Fruit fly (Drosophila melanogaster): Measurements from ENCODE around the gene CG12003.
A peak's percentile ranks its signal among the peaks of the same experiment; 100 is the strongest.

The CG12003 gene

DNA sequence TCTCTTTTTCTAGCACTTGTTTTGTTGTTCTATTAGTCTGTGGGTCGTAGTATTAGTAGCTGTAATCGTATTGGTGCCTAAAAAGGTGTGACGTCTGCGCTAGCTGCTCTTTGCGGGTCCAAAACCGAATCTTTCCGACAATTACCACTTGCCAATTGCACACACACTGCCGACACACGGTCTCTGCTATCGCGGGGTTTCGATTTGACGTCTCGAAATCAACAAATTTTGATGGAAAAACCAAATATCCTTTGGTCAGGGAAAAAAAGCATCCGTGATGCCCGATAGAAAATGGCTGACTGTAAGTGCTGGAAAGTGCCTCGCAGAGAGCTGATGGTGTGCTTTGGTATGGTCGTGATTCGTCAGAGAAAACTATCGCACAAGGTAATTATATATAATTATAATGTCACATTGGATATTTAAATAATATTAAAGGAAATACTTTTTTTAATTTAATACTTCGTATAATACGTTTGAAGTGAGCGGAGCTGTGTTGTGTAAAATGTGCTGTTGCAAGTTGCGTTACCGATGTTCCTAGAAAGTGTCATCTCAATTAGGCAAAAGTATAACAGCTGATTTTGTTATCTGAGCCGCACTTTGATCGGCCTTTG lies 6.9 kb upstream of the CG12003 start, which contains the start of the genes Pex10 and CG12099 (continued):
- TF ChIP-seq otp (GFP tag; IDR thresholded peaks at IDR 0.05) (peak; percentile 82), Camta (GFP tag; optimal IDR thresholded peaks at IDR 0.05) (peak; percentile 48), ro (GFP tag; IDR thresholded peaks at IDR 0.05) (peak; percentile 51), insv (GFP tag; optimal IDR thresholded peaks at IDR 0.05) (peak in 1 of 2 experiments; percentile 69), CG6791 (GFP tag; IDR thresholded peaks at IDR 0.05; ENCODE audit: partially characterized antibody) (peak; percentile 86), Hr39 (optimal IDR thresholded peaks at IDR 0.05) (no peak), CG1024 (GFP tag; IDR thresholded peaks at IDR 0.05) (peak; percentile 57), CG7556 (GFP tag; optimal IDR thresholded peaks at IDR 0.05) (peak; percentile 87), ci (GFP tag; IDR thresholded peaks at IDR 0.05) (peak; percentile 85), CG1603 (tag; optimal IDR thresholded peaks at IDR 0.05) (peak; percentile 80), Dip3 (GFP tag; optimal IDR thresholded peaks at IDR 0.05) (peak; percentile 73), corto (GFP tag; optimal IDR thresholded peaks at IDR 0.05) (peak; percentile 88), CG34224 (GFP tag; IDR thresholded peaks at IDR 0.05; ENCODE audit: partially characterized antibody) (peak; percentile 89), Dref (GFP tag; IDR thresholded peaks at IDR 0.05) (peak; percentile 52), tio (GFP tag; optimal IDR thresholded peaks at IDR 0.05) (no peak), ken (GFP tag; IDR thresholded peaks at IDR 0.05) (peak; percentile 93), B-H2 (GFP tag; optimal IDR thresholded peaks at IDR 0.05) (peak; percentile 91), Gsc (GFP tag; IDR thresholded peaks at IDR 0.05) (peak; percentile 68), CG13775 (GFP tag; optimal IDR thresholded peaks at IDR 0.05) (peak; percentile 94), CG1602 (GFP tag; optimal IDR thresholded peaks at IDR 0.05) (peak; percentile 90), dan (GFP tag; IDR thresholded peaks at IDR 0.05) (peak; percentile 77), CG8388 (GFP tag; optimal IDR thresholded peaks at IDR 0.05) (peak; percentile 85), CG7963 (GFP tag; IDR thresholded peaks at IDR 0.05; ENCODE audit: partially characterized antibody) (peak; percentile 72), dpn (GFP tag; optimal IDR thresholded peaks at IDR 0.05) (peak; percentile 67 to 93), CG1647 (GFP tag; optimal IDR thresholded peaks at IDR 0.05) (peak; percentile 79), MBD-R2 (GFP tag; IDR thresholded peaks at IDR 0.05) (peak; percentile 92), CG9876 (GFP tag; optimal IDR thresholded peaks at IDR 0.05) (no peak), CG33213 (GFP tag; optimal IDR thresholded peaks at IDR 0.05) (peak; percentile 59), pan (optimal IDR thresholded peaks at IDR 0.05) (no peak), pan (GFP tag; optimal IDR thresholded peaks at IDR 0.05 in 1 of 2, IDR thresholded peaks at IDR 0.05 in 1 of 2) (peak in 1 of 2 experiments; percentile 89), CG10979 (tag; optimal IDR thresholded peaks at IDR 0.05) (peak; percentile 76), CG17802 (tag; optimal IDR thresholded peaks at IDR 0.05) (peak; percentile 45), CG17912 (GFP tag; optimal IDR thresholded peaks at IDR 0.05) (peak; percentile 46), Rx (GFP tag; IDR thresholded peaks at IDR 0.05) (peak; percentile 83), pzg (GFP tag; optimal IDR thresholded peaks at IDR 0.05) (peak; percentile 76), tx (GFP tag; optimal IDR thresholded peaks at IDR 0.05) (peak; percentile 56), CG12659 (GFP tag; optimal IDR thresholded peaks at IDR 0.05) (peak; percentile 94), CG12769 (tag; optimal IDR thresholded peaks at IDR 0.05) (no peak), klu (GFP tag; IDR thresholded peaks at IDR 0.05) (peak; percentile 90), HLH4C (GFP tag; IDR thresholded peaks at IDR 0.05; ENCODE audit: partially characterized antibody) (peak; percentile 89), prd (optimal IDR thresholded peaks at IDR 0.05) (no peak), prd (GFP tag; IDR thresholded peaks at IDR 0.05) (peak; percentile 96), zen (tag; optimal IDR thresholded peaks at IDR 0.05) (peak; percentile 89), sens (GFP tag) (peak; percentile 98), row (GFP tag; IDR thresholded peaks at IDR 0.05) (peak; percentile 98), CTCF (GFP tag; optimal IDR thresholded peaks at IDR 0.05) (no peak), gfzf (GFP tag; optimal IDR thresholded peaks at IDR 0.05) (no peak), stc (GFP tag; IDR thresholded peaks at IDR 0.05) (peak; percentile 74), E2f2 (GFP tag; IDR thresholded peaks at IDR 0.05) (peak; percentile 71), sob (GFP tag; IDR thresholded peaks at IDR 0.05) (peak; percentile 95), CG11504 (tag; optimal IDR thresholded peaks at IDR 0.05) (no peak), CG31224 (GFP tag; IDR thresholded peaks at IDR 0.05) (peak; percentile 80; the same call in 1 of the 2 replicates)

Data from whole organism, embryonic.